Fruit fly (Drosophila melanogaster) whole organism, wandering third instar larva: ENCODE measurements around the gene CG4080.
A peak's percentile ranks its signal among the peaks of the same experiment; 100 is the strongest.

Source experiments
- CG32264 ChIP-seq: fragments of 200-800 bp; sonication (Bioruptor generic); optimal IDR thresholded peaks from 2 replicates; lab custom pipeline; 2016; ENCODE audit warnings: missing biosample characterization, missing genetic modification characterization
- CG9705 ChIP-seq: fragments of 200-800 bp; sonication (Bioruptor generic); optimal IDR thresholded peaks from 2 replicates; lab custom pipeline; 2018; ENCODE audit warnings: missing biosample characterization, mild to moderate bottlenecking, missing genetic modification characterization
- Dfd ChIP-seq: fragments of >200 bp; optimal IDR thresholded peaks from 2 replicates; lab custom pipeline; 2017; ENCODE audit warnings: missing biosample characterization, missing genetic modification characterization
- Dif ChIP-seq: fragments of 200-275, 200-300 bp; sonication (Bioruptor generic); optimal IDR thresholded peaks from 2 replicates; lab custom pipeline; 2018; ENCODE audit warnings: missing biosample characterization, missing genetic modification characterization; ENCODE audit not compliant: partially characterized antibody
- GATAd ChIP-seq: sonication (Bioruptor generic); optimal IDR thresholded peaks from 2 replicates; lab custom pipeline; 2016; ENCODE audit warnings: missing biosample characterization, missing genetic modification characterization
- HLH106 ChIP-seq: fragments of 200-800 bp; optimal IDR thresholded peaks from 3 replicates; lab custom pipeline; 2019; ENCODE audit warnings: missing biosample characterization, mild to moderate bottlenecking, missing genetic modification characterization, moderate library complexity
- Hnf4 ChIP-seq: fragments of 200-800 bp; sonication (Bioruptor generic); optimal IDR thresholded peaks from 2 replicates; lab custom pipeline; 2016; ENCODE audit warnings: missing biosample characterization, mild to moderate bottlenecking, missing genetic modification characterization
- Hr83 ChIP-seq: fragments of 200-300 bp; sonication (Bioruptor generic); optimal IDR thresholded peaks from 2 replicates; lab custom pipeline; 2016; ENCODE audit warnings: missing biosample characterization, mild to moderate bottlenecking, missing genetic modification characterization, moderate library complexity; ENCODE audit not compliant: poor library complexity, severe bottlenecking
- Mio ChIP-seq: sonication (Bioruptor generic); optimal IDR thresholded peaks from 2 replicates; lab custom pipeline; 2016; ENCODE audit warnings: missing biosample characterization, missing genetic modification characterization
- Myc ChIP-seq: fragments of >200 bp; optimal IDR thresholded peaks from 2 replicates; lab custom pipeline; 2017
- N ChIP-seq: fragments of >200 bp; optimal IDR thresholded peaks from 2 replicates; lab custom pipeline; 2018; ENCODE audit warnings: missing biosample characterization, missing external identifiers, missing genetic modification characterization
- OdsH ChIP-seq: fragments of 200-800 bp; sonication (Bioruptor generic); optimal IDR thresholded peaks from 2 replicates; lab custom pipeline; 2016; ENCODE audit warnings: missing biosample characterization, mild to moderate bottlenecking, missing genetic modification characterization
- Rel ChIP-seq, 2 experiments: fragments of 200-800 bp; sonication (Bioruptor generic) in 1 of 2; optimal IDR thresholded peaks; 2 replicates in 1 of 2; 3 replicates in 1 of 2; lab custom pipeline; 2016 to 2019; ENCODE audit warnings: mild to moderate bottlenecking in 2 of 2, missing biosample characterization in 2 of 2, missing genetic modification characterization in 2 of 2, moderate library complexity in 1 of 2
- Sp1 ChIP-seq: fragments of 200-800 bp; sonication (Bioruptor generic); optimal IDR thresholded peaks from 3 replicates; lab custom pipeline; 2019; ENCODE audit warnings: missing biosample characterization, mild to moderate bottlenecking, missing genetic modification characterization, moderate library complexity
- Vsx2 ChIP-seq: fragments of 200-300, 225-300 bp; sonication (Bioruptor generic); optimal IDR thresholded peaks from 2 replicates; lab custom pipeline; 2018; ENCODE audit warnings: missing biosample characterization, missing genetic modification characterization; ENCODE audit not compliant: partially characterized antibody
- br ChIP-seq: fragments of 200-800 bp; sonication (Bioruptor generic); optimal IDR thresholded peaks from 2 replicates; lab custom pipeline; 2016; ENCODE audit warnings: missing biosample characterization, missing genetic modification characterization
- brk ChIP-seq: fragments of 200-800 bp; sonication (Bioruptor generic); optimal IDR thresholded peaks from 2 replicates; lab custom pipeline; 2016; ENCODE audit warnings: missing biosample characterization, mild to moderate bottlenecking, missing genetic modification characterization
- dl ChIP-seq, 2 experiments: fragments of 175-275, 200-275 bp in 1 of 2; fragments of 200-275 bp in 1 of 2; sonication (Bioruptor generic); optimal IDR thresholded peaks; lab custom pipeline; 2018; ENCODE audit warnings: mild to moderate bottlenecking in 2 of 2, missing biosample characterization in 2 of 2, missing genetic modification characterization in 2 of 2, moderate library complexity in 2 of 2; ENCODE audit not compliant: partially characterized antibody in 2 of 2, insufficient read depth in 1 of 2
- dmrt93B ChIP-seq: fragments of 200-800 bp; sonication (Bioruptor generic); optimal IDR thresholded peaks from 2 replicates; lab custom pipeline; 2018; ENCODE audit warnings: missing biosample characterization, mild to moderate bottlenecking, missing genetic modification characterization
- dsf ChIP-seq: sonication (Bioruptor generic); optimal IDR thresholded peaks from 2 replicates; lab custom pipeline; 2016; ENCODE audit warnings: missing biosample characterization, missing genetic modification characterization, borderline replicate concordance
- foxo ChIP-seq, 2 experiments: fragments of 200-800 bp; sonication (Bioruptor generic); optimal IDR thresholded peaks; 2 replicates in 1 of 2; 3 replicates in 1 of 2; lab custom pipeline; 2016 to 2017; ENCODE audit warnings: missing biosample characterization in 2 of 2, missing genetic modification characterization in 2 of 2
- fru ChIP-seq: fragments of 200-800 bp; sonication (Bioruptor generic); optimal IDR thresholded peaks from 3 replicates; lab custom pipeline; 2016; ENCODE audit warnings: missing biosample characterization, mild to moderate bottlenecking, missing genetic modification characterization
- h ChIP-seq: fragments of 200-800 bp; sonication (Bioruptor generic); optimal IDR thresholded peaks from 3 replicates; lab custom pipeline; 2016; ENCODE audit warnings: missing biosample characterization, mild to moderate bottlenecking, missing genetic modification characterization
- jim ChIP-seq: fragments of 175-275, 200-325 bp; sonication (Bioruptor generic); optimal IDR thresholded peaks from 2 replicates; lab custom pipeline; 2016; ENCODE audit warnings: missing biosample characterization, mild to moderate bottlenecking, missing genetic modification characterization
- pan ChIP-seq: fragments of >200 bp; optimal IDR thresholded peaks from 2 replicates; lab custom pipeline; 2017
- psq ChIP-seq: fragments of 200-800 bp; sonication (Bioruptor generic); optimal IDR thresholded peaks from 3 replicates; lab custom pipeline; 2017; ENCODE audit warnings: missing biosample characterization, mild to moderate bottlenecking, missing genetic modification characterization, moderate library complexity
- rgr ChIP-seq: fragments of 200-800 bp; sonication (Bioruptor generic); optimal IDR thresholded peaks from 3 replicates; lab custom pipeline; 2016; ENCODE audit warnings: missing biosample characterization, mild to moderate bottlenecking, missing genetic modification characterization
- sage ChIP-seq: fragments of 200-800 bp; sonication (Bioruptor generic); optimal IDR thresholded peaks from 2 replicates; lab custom pipeline; 2016; ENCODE audit warnings: missing biosample characterization, mild to moderate bottlenecking, missing genetic modification characterization
- sv ChIP-seq: fragments of 200-800 bp; sonication (Bioruptor generic); optimal IDR thresholded peaks from 3 replicates; lab custom pipeline; 2016; ENCODE audit warnings: missing biosample characterization, missing genetic modification characterization
- tai ChIP-seq: sonication (Bioruptor generic); optimal IDR thresholded peaks from 2 replicates; lab custom pipeline; 2016; ENCODE audit warnings: missing biosample characterization, missing genetic modification characterization
- usp ChIP-seq: fragments of >200 bp; optimal IDR thresholded peaks from 2 replicates; lab custom pipeline; 2017; ENCODE audit warnings: missing biosample characterization, missing genetic modification characterization

CG4080 gene

DNA sequence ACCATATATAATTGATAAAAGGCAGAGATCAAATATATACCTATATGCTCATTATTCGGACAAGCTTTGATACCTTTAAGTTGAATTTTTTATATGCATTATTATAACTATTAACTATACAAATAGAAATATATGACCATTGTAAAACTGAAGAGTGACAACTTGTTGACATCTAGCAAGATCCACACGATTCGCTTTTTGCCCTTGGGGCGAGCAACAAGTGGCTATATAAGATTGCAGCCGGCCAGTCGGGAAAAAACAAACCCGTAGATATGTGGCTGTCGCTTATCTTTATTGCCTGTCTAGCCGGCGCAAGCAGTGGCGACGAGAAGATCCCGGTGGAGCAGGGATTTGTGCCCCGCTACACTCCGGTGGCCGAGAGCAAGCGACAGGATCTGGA is 37.1 kb downstream of the CG4080 start, which contains the start of gene CG34456:
Gene CG34456, plus strand, starts transcription at position 215 of the 400 bp plus-strand sequence.
- TF ChIP-seq HLH106 (tag; lab: Kevin White, UChicago): no peak
- peak; percentile 51 for TF ChIP-seq br (GFP tag; lab: Kevin White, UChicago)
- no peak for TF ChIP-seq Rel (GFP tag; optimal IDR thresholded peaks at IDR 0.05; lab: Kevin White, UChicago)
- TF ChIP-seq Rel (tag; optimal IDR thresholded peaks at IDR 0.05; lab: Kevin White, UChicago): peak; percentile 83

DNA sequence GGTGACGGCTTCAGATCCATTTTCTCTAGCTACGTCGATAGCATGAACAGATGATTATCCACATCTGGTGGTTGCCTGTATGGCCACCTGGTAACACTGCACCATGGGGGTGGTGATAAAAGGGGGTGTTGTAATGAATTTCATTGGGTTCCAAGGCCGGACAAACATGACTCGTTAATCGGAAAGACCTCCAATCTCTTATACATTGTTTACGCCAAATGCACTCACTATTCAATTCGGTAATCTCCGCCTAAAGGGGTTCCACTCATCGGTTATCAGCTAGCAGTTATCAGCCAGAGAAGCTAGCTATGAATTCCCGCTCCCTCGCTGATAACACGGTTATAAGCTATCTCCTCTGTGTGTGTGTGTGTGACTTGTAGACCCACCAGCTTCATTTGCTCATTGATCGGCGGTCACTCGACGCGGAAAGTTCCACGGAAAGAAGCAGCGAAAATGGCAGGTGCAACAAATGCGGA is 38.8 kb downstream of the CG4080 start, which contains the start of gene Pdxk:
Gene Pdxk, plus strand, starts transcription at position 100 of the 476 bp plus-strand sequence.
- TF ChIP-seq N (no peak), Rel (GFP tag; optimal IDR thresholded peaks at IDR 0.05; lab: Kevin White, UChicago) (no peak), Rel (tag; optimal IDR thresholded peaks at IDR 0.05; lab: Kevin White, UChicago) (peak; percentile 87), Mio (GFP tag; lab: Kevin White, UChicago) (no peak), rgr (GFP tag; lab: Kevin White, UChicago) (peak; percentile 42), Dif (GFP tag; lab: Kevin White, UChicago) (peak; percentile 28), dl (GFP tag; optimal IDR thresholded peaks at IDR 0.05; lab: Kevin White, UChicago; ENCODE audit: insufficient read depth in 1 of 2, partially characterized antibody in 2 of 2) (peak in 1 of 2 experiments; percentile 35), Sp1 (GFP tag; lab: Kevin White, UChicago) (peak; percentile 51), brk (no peak), Myc (lab: Kevin White, UChicago) (no peak)

DNA sequence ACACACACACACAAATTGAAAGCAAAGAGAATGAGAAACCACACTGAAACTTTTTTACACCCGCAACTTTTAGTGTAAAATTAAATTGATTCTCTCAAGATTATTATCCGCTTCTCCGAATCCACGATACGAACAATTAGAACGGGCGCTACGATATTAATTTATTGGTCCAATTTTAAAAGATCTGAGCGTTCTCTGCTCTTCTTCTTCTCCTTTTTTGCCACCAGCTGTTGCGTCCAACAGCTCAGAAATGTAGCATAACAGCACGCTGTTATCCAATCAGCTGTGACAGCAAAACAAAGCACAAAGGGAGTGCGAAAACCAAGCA is 40.4 kb downstream of the CG4080 start, which contains the start of the genes UGP and Svip:
Gene UGP, minus strand, starts transcription at position 223 of the 328 bp plus-strand sequence.
Gene Svip, plus strand, starts transcription at position 287 of the 328 bp plus-strand sequence.
- TF ChIP-seq OdsH (GFP tag; lab: Kevin White, UChicago) (peak; percentile 27), Hr83 (GFP tag; lab: Kevin White, UChicago) (peak; percentile 57), Rel (GFP tag; optimal IDR thresholded peaks at IDR 0.05; lab: Kevin White, UChicago) (no peak), Rel (tag; optimal IDR thresholded peaks at IDR 0.05; lab: Kevin White, UChicago) (peak; percentile 31), foxo (GFP tag; optimal IDR thresholded peaks at IDR 0.05; lab: Kevin White, UChicago) (peak; percentile 19 to 38), h (no peak), sage (GFP tag; lab: Kevin White, UChicago) (peak; percentile 45), jim (GFP tag; lab: Kevin White, UChicago) (no peak), CG32264 (no peak), rgr (GFP tag; lab: Kevin White, UChicago) (peak; percentile 36), psq (GFP tag; lab: Kevin White, UChicago) (peak; percentile 57), brk (peak; percentile 56), Hnf4 (GFP tag; lab: Kevin White, UChicago) (peak; percentile 35), sv (GFP tag; lab: Kevin White, UChicago) (no peak), Sp1 (GFP tag; lab: Kevin White, UChicago) (peak; percentile 5), br (GFP tag; lab: Kevin White, UChicago) (no peak)

- TF ChIP-seq fru (GFP tag; lab: Kevin White, UChicago): no peak
- no peak for TF ChIP-seq pan
- no peak for TF ChIP-seq N
- TF ChIP-seq h: peak; percentile 27
- TF ChIP-seq GATAd (GFP tag; lab: Kevin White, UChicago): no peak
- peak; percentile 26 for TF ChIP-seq Sp1 (GFP tag; lab: Kevin White, UChicago)
- no peak for TF ChIP-seq CG9705
- TF ChIP-seq dmrt93B (GFP tag; lab: Kevin White, UChicago): no peak
- TF ChIP-seq sv (GFP tag; lab: Kevin White, UChicago): no peak
- no peak for TF ChIP-seq jim (GFP tag; lab: Kevin White, UChicago)
- no peak for TF ChIP-seq HLH106 (tag; lab: Kevin White, UChicago)
- no peak for TF ChIP-seq Mio (GFP tag; lab: Kevin White, UChicago)
- no peak for TF ChIP-seq usp (GFP tag; lab: Kevin White, UChicago)
- peak; percentile 75 for TF ChIP-seq psq (GFP tag; lab: Kevin White, UChicago)
- TF ChIP-seq Myc (lab: Kevin White, UChicago): no peak
- no peak for TF ChIP-seq CG32264
- TF ChIP-seq Rel (GFP tag; optimal IDR thresholded peaks at IDR 0.05; lab: Kevin White, UChicago): peak; percentile 28
- peak; percentile 57 for TF ChIP-seq Rel (tag; optimal IDR thresholded peaks at IDR 0.05; lab: Kevin White, UChicago)
- no peak for TF ChIP-seq dsf (GFP tag; lab: Kevin White, UChicago)
- TF ChIP-seq Dfd: no peak
- TF ChIP-seq Hnf4 (GFP tag; lab: Kevin White, UChicago): no peak
- TF ChIP-seq Hr83 (GFP tag; lab: Kevin White, UChicago): no peak
- no peak for TF ChIP-seq brk
- TF ChIP-seq OdsH (GFP tag; lab: Kevin White, UChicago): no peak
- no peak for TF ChIP-seq Vsx2 (GFP tag; lab: Kevin White, UChicago)
- no peak for TF ChIP-seq tai
- TF ChIP-seq foxo (GFP tag; optimal IDR thresholded peaks at IDR 0.05; lab: Kevin White, UChicago): no peak
- TF ChIP-seq, all 38 proteins: peak for 4
These were observed 41.0 kb downstream of the CG4080 start for dm6 chr3L:9357830-9358712.
